Worm (Caenorhabditis elegans) whole organism, L1 larva: ENCODE measurements around the gene bre-5.

ENCODE experiments used
- F16B12.6 ChIP-seq: fragments of 150-350 bp; optimal IDR thresholded peaks from 2 replicates; lab custom pipeline; 2014; ENCODE audit warnings: missing biosample characterization, missing genetic modification characterization
- Y116A8C.19 ChIP-seq: sonication (generic microtip); optimal IDR thresholded peaks from 2 replicates; lab custom pipeline; 2016; ENCODE audit warnings: missing compliant biosample characterization, missing genetic modification characterization, borderline replicate concordance
- aly-2 ChIP-seq: fragments of 150-350 bp; optimal IDR thresholded peaks from 2 replicates; lab custom pipeline; 2014; ENCODE audit warnings: missing biosample characterization, missing genetic modification characterization
- ceh-8 ChIP-seq: fragments of 200-800 bp; sonication (Bioruptor generic); optimal IDR thresholded peaks from 2 replicates; lab custom pipeline; 2018; ENCODE audit warnings: mild to moderate bottlenecking, missing genetic modification characterization, moderate library complexity, missing compliant biosample characterization
- ceh-82 ChIP-seq, 3 experiments: fragments of 150-350 bp in 1 of 3; sonication (generic microtip) in 2 of 3; optimal IDR thresholded peaks; 2 replicates each; lab custom pipeline; 2014 to 2017; ENCODE audit warnings: missing biosample characterization in 3 of 3, missing genetic modification characterization in 3 of 3
- ceh-90 ChIP-seq: sonication (generic microtip); optimal IDR thresholded peaks from 2 replicates; lab custom pipeline; 2016; ENCODE audit warnings: missing genetic modification characterization, missing compliant biosample characterization
- ces-1 ChIP-seq: fragments of 150-350 bp; optimal IDR thresholded peaks from 2 replicates; lab custom pipeline; 2014; ENCODE audit warnings: missing biosample characterization, missing genetic modification reagents, missing genetic modification characterization
- dpl-1 ChIP-seq, 3 experiments: fragments of 150-350 bp in 2 of 3; sonication (generic microtip) in 1 of 3; optimal IDR thresholded peaks; 2 replicates each; lab custom pipeline; 2014 to 2017; ENCODE audit warnings: missing biosample characterization in 3 of 3, missing genetic modification characterization in 3 of 3, missing genetic modification reagents in 3 of 3
- dsc-1 ChIP-seq: sonication (generic microtip); optimal IDR thresholded peaks from 2 replicates; lab custom pipeline; 2016; ENCODE audit warnings: mild to moderate bottlenecking, missing genetic modification characterization, missing compliant biosample characterization
- efl-1 ChIP-seq, 4 experiments: fragments of 150-350 bp; optimal IDR thresholded peaks in 3 of 4; peaks in 1 of 4; 1 replicate in 1 of 4; 2 replicates in 3 of 4; lab custom pipeline; 2014; ENCODE audit warnings: missing biosample characterization in 2 of 4, missing genetic modification characterization in 2 of 4, missing genetic modification reagents in 2 of 4
- egl-27 ChIP-seq, 2 experiments: fragments of 150-350 bp in 1 of 2; sonication (generic microtip); optimal IDR thresholded peaks; 3 replicates each; lab custom pipeline; 2017 to 2018; ENCODE audit warnings: missing biosample characterization in 2 of 2, missing genetic modification characterization in 2 of 2, missing genetic modification reagents in 2 of 2
- elt-2 ChIP-seq: sonication (generic microtip); optimal IDR thresholded peaks from 2 replicates; lab custom pipeline; 2016; ENCODE audit warnings: missing genetic modification characterization, mild to moderate bottlenecking, inconsistent platforms, missing compliant biosample characterization, missing genetic modification reagents
- elt-3 ChIP-seq, 6 experiments: fragments of 150-350 bp in 1 of 6; sonication (generic microtip); optimal IDR thresholded peaks; 2 replicates each; lab custom pipeline; 2017 to 2018; ENCODE audit warnings: missing biosample characterization in 6 of 6, missing genetic modification characterization in 6 of 6, inconsistent platforms in 1 of 6
- fkh-10 ChIP-seq: sonication (generic microtip); optimal IDR thresholded peaks from 2 replicates; lab custom pipeline; 2017; ENCODE audit warnings: missing biosample characterization, missing genetic modification reagents, missing genetic modification characterization
- hlh-17 ChIP-seq: fragments of 200-800 bp; sonication (Bioruptor generic); optimal IDR thresholded peaks from 2 replicates; lab custom pipeline; 2018; ENCODE audit warnings: missing genetic modification characterization, mild to moderate bottlenecking, missing compliant biosample characterization, moderate library complexity, borderline replicate concordance
- hpl-2 ChIP-seq: fragments of 150-350 bp; optimal IDR thresholded peaks from 2 replicates; lab custom pipeline; 2014; ENCODE audit warnings: missing biosample characterization, missing genetic modification reagents, missing genetic modification characterization
- irx-1 ChIP-seq: sonication (generic microtip); optimal IDR thresholded peaks from 2 replicates; lab custom pipeline; 2016; ENCODE audit warnings: missing genetic modification characterization, missing compliant biosample characterization
- lin-13 ChIP-seq: fragments of 150-350 bp; optimal IDR thresholded peaks from 2 replicates; lab custom pipeline; 2014; ENCODE audit warnings: missing biosample characterization, missing genetic modification reagents, missing genetic modification characterization
- lin-14 ChIP-seq: fragments of 200-800 bp; sonication (Bioruptor generic); optimal IDR thresholded peaks from 2 replicates; lab custom pipeline; 2018; ENCODE audit warnings: mild to moderate bottlenecking, missing genetic modification characterization, moderate library complexity, missing compliant biosample characterization
- lin-15B ChIP-seq: fragments of 150-350 bp; sonication (generic microtip); optimal IDR thresholded peaks from 3 replicates; lab custom pipeline; 2014; ENCODE audit warnings: missing biosample characterization, missing genetic modification characterization
- lin-35 ChIP-seq, 2 experiments: fragments of 150-350 bp; optimal IDR thresholded peaks; 2 replicates each; lab custom pipeline; 2014; ENCODE audit warnings: missing biosample characterization in 2 of 2, missing genetic modification characterization in 2 of 2, missing genetic modification reagents in 2 of 2
- lir-3 ChIP-seq: sonication (generic microtip); optimal IDR thresholded peaks from 2 replicates; lab custom pipeline; 2016; ENCODE audit warnings: mild to moderate bottlenecking, missing genetic modification characterization, moderate library complexity, missing compliant biosample characterization; ENCODE audit not compliant: poor library complexity
- lsy-2 ChIP-seq, 2 experiments: fragments of 150-350 bp; optimal IDR thresholded peaks; 2 replicates each; lab custom pipeline; 2014; ENCODE audit warnings: missing biosample characterization in 2 of 2, missing genetic modification characterization in 2 of 2
- mab-9 ChIP-seq: fragments of 200-800 bp; sonication (Bioruptor generic); IDR thresholded peaks from 2 replicates; pipeline ENCODE4 v1.3.6; 2022; ENCODE audit warnings: missing genetic modification reagents, missing genetic modification characterization, missing compliant biosample characterization
- mdl-1 ChIP-seq, 2 experiments: fragments of 150-350 bp; optimal IDR thresholded peaks; 2 replicates each; lab custom pipeline; 2014 to 2017; ENCODE audit warnings: missing biosample characterization in 2 of 2, missing genetic modification characterization in 2 of 2, inconsistent platforms in 1 of 2
- mep-1 ChIP-seq: fragments of 150-350 bp; optimal IDR thresholded peaks from 2 replicates; lab custom pipeline; 2014; ENCODE audit warnings: missing biosample characterization, missing genetic modification characterization
- nhr-12 ChIP-seq: sonication (generic microtip); optimal IDR thresholded peaks from 2 replicates; lab custom pipeline; 2017; ENCODE audit warnings: missing biosample characterization, missing genetic modification characterization
- nhr-19 ChIP-seq: fragments of 200-800 bp; sonication (Bioruptor generic); conservative IDR thresholded peaks from 2 replicates; pipeline ENCODE4 v1.3.6; 2022; ENCODE audit warnings: missing genetic modification characterization, missing compliant biosample characterization
- nhr-20 ChIP-seq: sonication (generic microtip); optimal IDR thresholded peaks from 2 replicates; lab custom pipeline; 2016; ENCODE audit warnings: mild to moderate bottlenecking, missing genetic modification characterization, missing compliant biosample characterization
- nhr-237 ChIP-seq: fragments of 150-350 bp; optimal IDR thresholded peaks from 2 replicates; lab custom pipeline; 2014; ENCODE audit warnings: missing biosample characterization, missing genetic modification characterization
- nhr-28 ChIP-seq: fragments of 150-350 bp; optimal IDR thresholded peaks from 2 replicates; lab custom pipeline; 2014; ENCODE audit warnings: missing biosample characterization, missing genetic modification characterization
- nhr-71 ChIP-seq: sonication (generic microtip); optimal IDR thresholded peaks from 2 replicates; lab custom pipeline; 2016; ENCODE audit warnings: mild to moderate bottlenecking, missing genetic modification characterization, moderate library complexity, missing compliant biosample characterization
- nhr-76 ChIP-seq: sonication (generic microtip); optimal IDR thresholded peaks from 2 replicates; lab custom pipeline; 2017; ENCODE audit warnings: missing biosample characterization, missing genetic modification characterization
- nhr-77 ChIP-seq: fragments of 150-350 bp; optimal IDR thresholded peaks from 2 replicates; lab custom pipeline; 2014; ENCODE audit warnings: missing biosample characterization, missing genetic modification characterization
- nhr-85 ChIP-seq: sonication (generic microtip); peaks from one replicate; lab custom pipeline; 2016; ENCODE audit warnings: missing genetic modification characterization, inconsistent platforms, missing compliant biosample characterization
- nhr-90 ChIP-seq: sonication (generic microtip); optimal IDR thresholded peaks from 2 replicates; lab custom pipeline; 2016; ENCODE audit warnings: mild to moderate bottlenecking, missing genetic modification characterization, missing compliant biosample characterization; ENCODE audit not compliant: poor library complexity
- pag-3 ChIP-seq: sonication (generic microtip); optimal IDR thresholded peaks from 2 replicates; lab custom pipeline; 2017; ENCODE audit warnings: missing genetic modification characterization, mild to moderate bottlenecking, missing compliant biosample characterization, antibody characterized with exemption, borderline replicate concordance; ENCODE audit not compliant: insufficient read depth
- rnt-1 ChIP-seq: sonication (generic microtip); optimal IDR thresholded peaks from 2 replicates; lab custom pipeline; 2016; ENCODE audit warnings: mild to moderate bottlenecking, missing genetic modification characterization, moderate library complexity, missing compliant biosample characterization
- skn-1 ChIP-seq: fragments of 150-350 bp; optimal IDR thresholded peaks from 2 replicates; lab custom pipeline; 2014; ENCODE audit warnings: missing biosample characterization, missing genetic modification characterization
- snpc-4 ChIP-seq: fragments of 150-350 bp; optimal IDR thresholded peaks from 2 replicates; lab custom pipeline; 2014; ENCODE audit warnings: missing biosample characterization, missing genetic modification characterization
- snu-23 ChIP-seq: sonication (generic microtip); optimal IDR thresholded peaks from 2 replicates; lab custom pipeline; 2016; ENCODE audit warnings: missing genetic modification characterization, missing compliant biosample characterization
- sox-4 ChIP-seq: sonication (generic microtip); optimal IDR thresholded peaks from 2 replicates; lab custom pipeline; 2016; ENCODE audit warnings: missing genetic modification characterization, missing compliant biosample characterization
- swsn-7 ChIP-seq: sonication (generic microtip); optimal IDR thresholded peaks from 2 replicates; lab custom pipeline; 2016; ENCODE audit warnings: missing genetic modification characterization, missing compliant biosample characterization
- tbx-2 ChIP-seq: sonication (generic microtip); optimal IDR thresholded peaks from 2 replicates; lab custom pipeline; 2016; ENCODE audit warnings: missing genetic modification characterization, missing compliant biosample characterization
- tlp-1 ChIP-seq: fragments of 150-350 bp; optimal IDR thresholded peaks from 2 replicates; lab custom pipeline; 2014; ENCODE audit warnings: missing biosample characterization, missing genetic modification characterization
- unc-130 ChIP-seq: fragments of 150-350 bp; optimal IDR thresholded peaks from 2 replicates; lab custom pipeline; 2017; ENCODE audit warnings: missing biosample characterization, missing genetic modification characterization, inconsistent platforms
- unc-62 ChIP-seq: fragments of 150-350 bp; optimal IDR thresholded peaks from 2 replicates; lab custom pipeline; 2014; ENCODE audit warnings: missing biosample characterization, missing genetic modification reagents, missing genetic modification characterization
- vab-15 ChIP-seq: sonication (generic microtip); optimal IDR thresholded peaks from 2 replicates; lab custom pipeline; 2017; ENCODE audit warnings: missing genotype, mild to moderate bottlenecking, missing genetic modification characterization, missing compliant biosample characterization
- xbp-1 ChIP-seq: sonication (generic microtip); optimal IDR thresholded peaks from 2 replicates; lab custom pipeline; 2016; ENCODE audit warnings: missing genetic modification characterization, missing compliant biosample characterization
- zip-4 ChIP-seq: fragments of 200-800 bp; sonication (Bioruptor generic); optimal IDR thresholded peaks from 2 replicates; lab custom pipeline; 2018; ENCODE audit warnings: mild to moderate bottlenecking, missing genetic modification characterization, moderate library complexity, missing compliant biosample characterization
- ztf-4 ChIP-seq: fragments of 150-350 bp; optimal IDR thresholded peaks from 2 replicates; lab custom pipeline; 2014; ENCODE audit warnings: missing biosample characterization, missing genetic modification characterization

The bre-5 gene

ce11 chrIV:12086498-12086897 lies 35.5 kb upstream of the bre-5 start:
- TF ChIP-seq unc-130 (peak; percentile 42), nhr-28 (tag; lab: Kevin White, UChicago) (no peak), snpc-4 (tag; lab: Kevin White, UChicago) (no peak), nhr-71 (peak; percentile 77), lir-3 (peak; percentile 34), mab-9 (GFP tag; lab: Robert Waterston, UW) (no peak), hpl-2 (no peak), skn-1 (peak; percentile 52), nhr-237 (no peak), Y116A8C.19 (tag; lab: Kevin White, UChicago) (no peak), mdl-1 (tag; optimal IDR thresholded peaks at IDR 0.05; lab: Kevin White, UChicago) (peak in 1 of 2 experiments; percentile 65), nhr-85 (tag; lab: Kevin White, UChicago) (peak; percentile 67), mep-1 (tag; lab: Kevin White, UChicago) (peak; percentile 67), vab-15 (tag; lab: Kevin White, UChicago) (no peak), pag-3 (tag; lab: Kevin White, UChicago) (no peak), sox-4 (tag; lab: Kevin White, UChicago) (no peak), nhr-19 (GFP tag; lab: Robert Waterston, UW) (peak; percentile 69), nhr-20 (tag; lab: Kevin White, UChicago) (peak; percentile 78), nhr-76 (tag; lab: Kevin White, UChicago) (peak; percentile 38), ceh-8 (peak; percentile 36), xbp-1 (tag; lab: Kevin White, UChicago) (peak; percentile 54), rnt-1 (tag; lab: Kevin White, UChicago) (peak; percentile 86), nhr-90 (tag; lab: Kevin White, UChicago) (peak; percentile 85), nhr-12 (tag; lab: Kevin White, UChicago) (no peak), unc-62 (GFP tag; lab: Kevin White, UChicago) (no peak), elt-3 (tag; optimal IDR thresholded peaks at IDR 0.05; lab: Kevin White, UChicago) (peak in 4 of 6 experiments; percentile 41 to 59 (median 48)), egl-27 (tag; optimal IDR thresholded peaks at IDR 0.05; lab: Kevin White, UChicago) (no peak), tlp-1 (no peak), dpl-1 (GFP tag; optimal IDR thresholded peaks at IDR 0.05; lab: Kevin White, UChicago) (peak; percentile 41 to 51 (median 42)), hlh-17 (no peak), F16B12.6 (tag; lab: Kevin White, UChicago) (peak; percentile 33), aly-2 (no peak), lsy-2 (tag; optimal IDR thresholded peaks at IDR 0.05; lab: Kevin White, UChicago) (peak; percentile 56 to 59), lin-14 (GFP tag; lab: Kevin White, UChicago) (peak; percentile 63), elt-2 (tag; lab: Kevin White, UChicago) (peak; percentile 13), snu-23 (peak; percentile 80), lin-15B (tag; lab: Kevin White, UChicago) (peak; percentile 32), efl-1 (optimal IDR thresholded peaks at IDR 0.05; lab: Kevin White, UChicago) (peak; percentile 48 to 57), efl-1 (GFP tag; optimal IDR thresholded peaks at IDR 0.05 in 1 of 2; lab: Kevin White, UChicago) (peak; percentile 28 to 95), fkh-10 (peak; percentile 26), zip-4 (no peak), lin-35 (GFP tag; optimal IDR thresholded peaks at IDR 0.05; lab: Kevin White, UChicago) (peak; percentile 53 to 83), ceh-90 (tag; lab: Kevin White, UChicago) (no peak), ceh-82 (tag; optimal IDR thresholded peaks at IDR 0.05; lab: Kevin White, UChicago) (peak; percentile 36 to 68 (median 57)), swsn-7 (tag; lab: Kevin White, UChicago) (peak; percentile 69), tbx-2 (tag; lab: Kevin White, UChicago) (peak; percentile 55), lin-13 (peak; percentile 60), nhr-77 (tag; lab: Kevin White, UChicago) (peak; percentile 71), dsc-1 (tag; lab: Kevin White, UChicago) (peak; percentile 65), irx-1 (tag; lab: Kevin White, UChicago) (peak; percentile 34), ztf-4 (tag; lab: Kevin White, UChicago) (peak; percentile 62), ces-1 (GFP tag; lab: Kevin White, UChicago) (no peak)
